Worm (Caenorhabditis elegans): ENCODE data around the gene rsp-8.

rsp-8 gene

DNA sequence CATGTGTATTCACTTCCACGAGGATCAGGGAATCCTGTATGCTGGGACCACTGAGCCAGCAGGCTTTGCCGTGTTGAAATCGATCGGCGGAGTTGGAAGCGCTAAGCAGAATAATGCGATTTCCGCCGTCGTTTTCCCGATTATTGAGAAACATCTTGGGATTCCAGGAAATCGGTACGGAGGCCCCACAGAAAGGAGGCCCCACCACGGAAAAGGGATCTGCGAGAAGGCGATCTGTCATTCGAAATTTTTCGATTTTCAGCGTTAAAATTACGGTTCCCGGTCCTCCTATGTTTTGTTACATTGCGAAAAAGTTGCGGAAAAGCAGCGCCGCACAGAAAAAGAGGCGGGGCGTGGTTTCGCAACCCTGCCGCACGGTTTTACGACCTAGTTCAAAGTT is 22.1 kb downstream of the rsp-8 start (continued):
- peak; percentile 57 for TF ChIP-seq zip-5 (tag; optimal IDR thresholded peaks at IDR 0.05)
- no peak for TF ChIP-seq nhr-11 (tag; optimal IDR thresholded peaks at IDR 0.05)
- TF ChIP-seq ceh-18 (tag; optimal IDR thresholded peaks at IDR 0.05), result no peak
- TF ChIP-seq mec-3 (tag; optimal IDR thresholded peaks at IDR 0.05; ENCODE audit: borderline replicate concordance), result no peak
- no peak for TF ChIP-seq C38D4.7 (GFP tag; optimal IDR thresholded peaks at IDR 0.05)
- no peak for TF ChIP-seq elt-2 (tag; optimal IDR thresholded peaks at IDR 0.05)
- TF ChIP-seq dve-1 (tag; optimal IDR thresholded peaks at IDR 0.05), result no peak
- no peak for TF ChIP-seq ceh-45 (GFP tag; IDR thresholded peaks at IDR 0.05)
- no peak for TF ChIP-seq nhr-232 (tag; optimal IDR thresholded peaks at IDR 0.05)
- TF ChIP-seq pros-1 (tag; optimal IDR thresholded peaks at IDR 0.05), result no peak
- TF ChIP-seq ceh-6 (GFP tag; optimal IDR thresholded peaks at IDR 0.05), result no peak
- TF ChIP-seq lim-6 (tag; optimal IDR thresholded peaks at IDR 0.05), result peak; percentile 52
- TF ChIP-seq ceh-31 (tag; optimal IDR thresholded peaks at IDR 0.05), result peak; percentile 88
- peak; percentile 34 for TF ChIP-seq fkh-6 (tag; optimal IDR thresholded peaks at IDR 0.05)
- peak; percentile 24 for TF ChIP-seq ceh-34 (tag; optimal IDR thresholded peaks at IDR 0.05)
- TF ChIP-seq eyg-1 (tag; optimal IDR thresholded peaks at IDR 0.05), result no peak
- no peak for TF ChIP-seq pag-3 (tag; optimal IDR thresholded peaks at IDR 0.05; ENCODE audit: borderline replicate concordance)
- peak; percentile 44 for TF ChIP-seq F13H6.1 (tag; optimal IDR thresholded peaks at IDR 0.05)
- TF ChIP-seq pax-1 (tag; optimal IDR thresholded peaks at IDR 0.05), result no peak
- TF ChIP-seq pha-2 (tag; optimal IDR thresholded peaks at IDR 0.05), result no peak
- no peak for TF ChIP-seq unc-42 (tag; optimal IDR thresholded peaks at IDR 0.05)
- no peak for TF ChIP-seq sdc-2 (tag; optimal IDR thresholded peaks at IDR 0.05)
- no peak for TF ChIP-seq syd-9 (tag; optimal IDR thresholded peaks at IDR 0.05)
- no peak for TF ChIP-seq che-1 (tag; optimal IDR thresholded peaks at IDR 0.05)
- TF ChIP-seq ama-1 (optimal IDR thresholded peaks at IDR 0.05), result no peak
- no peak for TF ChIP-seq hlh-6 (tag; optimal IDR thresholded peaks at IDR 0.05)
- no peak for TF ChIP-seq ceh-30 (tag; optimal IDR thresholded peaks at IDR 0.05)
- TF ChIP-seq ceh-48 (tag; optimal IDR thresholded peaks at IDR 0.05), result no peak
- peak; percentile 62 for TF ChIP-seq ceh-2 (tag; optimal IDR thresholded peaks at IDR 0.05)
- TF ChIP-seq dmd-4 (tag; optimal IDR thresholded peaks at IDR 0.05; ENCODE audit: borderline replicate concordance), result peak; percentile 42
- peak; percentile 4 for TF ChIP-seq K02D7.2 (tag; optimal IDR thresholded peaks at IDR 0.05)
- no peak for TF ChIP-seq hlh-13 (GFP tag; optimal IDR thresholded peaks at IDR 0.05)
- TF ChIP-seq pqm-1 (tag; optimal IDR thresholded peaks at IDR 0.05), result no peak
- no peak for TF ChIP-seq madf-2 (tag; optimal IDR thresholded peaks at IDR 0.05)
- TF ChIP-seq fkh-10 (GFP tag; optimal IDR thresholded peaks at IDR 0.05), result no peak
- TF ChIP-seq K09A11.1 (tag; optimal IDR thresholded peaks at IDR 0.05; ENCODE audit: insufficient read depth), result no peak
- no peak for TF ChIP-seq sox-2 (GFP tag; IDR thresholded peaks at IDR 0.05)
- no peak for TF ChIP-seq ttx-3 (tag; optimal IDR thresholded peaks at IDR 0.05)
- TF ChIP-seq C08G9.2 (tag; optimal IDR thresholded peaks at IDR 0.05), result peak; percentile 62
- TF ChIP-seq tbx-2 (tag; optimal IDR thresholded peaks at IDR 0.05), result peak; percentile 82
- TF ChIP-seq ceh-9 (tag; optimal IDR thresholded peaks at IDR 0.05), result no peak
- TF ChIP-seq hlh-30 (tag; optimal IDR thresholded peaks at IDR 0.05; ENCODE audit: insufficient read depth), result no peak

DNA sequence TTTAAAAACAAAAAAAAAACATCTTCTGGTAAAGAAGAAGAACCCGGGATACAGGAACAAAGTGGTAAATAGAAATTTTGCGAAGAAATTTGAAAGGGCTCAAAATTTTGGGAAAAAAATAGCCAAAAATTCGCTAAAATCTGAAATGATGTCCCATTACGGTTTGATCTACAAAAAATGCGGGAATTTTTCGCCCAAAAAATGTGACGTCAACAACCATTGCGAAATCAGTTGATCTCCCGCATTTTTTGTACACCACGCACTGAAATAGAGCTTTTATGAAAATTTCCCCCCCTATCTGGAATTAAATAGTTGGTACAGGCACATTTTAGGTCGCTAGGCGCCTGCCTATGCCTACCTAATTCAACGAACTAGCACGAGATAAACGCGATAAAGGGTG is 23.4 kb downstream of the rsp-8 start:
- no peak for TF ChIP-seq pros-1 (tag; optimal IDR thresholded peaks at IDR 0.05)
- no peak for TF ChIP-seq lin-11 (tag; optimal IDR thresholded peaks at IDR 0.05)
- no peak for TF ChIP-seq ceh-9 (tag; optimal IDR thresholded peaks at IDR 0.05)
- no peak for TF ChIP-seq nhr-11 (tag; optimal IDR thresholded peaks at IDR 0.05)
- TF ChIP-seq zip-5 (tag; optimal IDR thresholded peaks at IDR 0.05), result no peak
- TF ChIP-seq unc-3 (GFP tag; conservative IDR thresholded peaks at IDR 0.05), result no peak
- no peak for TF ChIP-seq unc-3 (tag; optimal IDR thresholded peaks at IDR 0.05)
- TF ChIP-seq che-1 (tag; optimal IDR thresholded peaks at IDR 0.05), result no peak
- no peak for TF ChIP-seq ahr-1 (tag; optimal IDR thresholded peaks at IDR 0.05)
- no peak for TF ChIP-seq ceh-31 (tag; optimal IDR thresholded peaks at IDR 0.05)
- no peak for TF ChIP-seq sdc-2 (tag; optimal IDR thresholded peaks at IDR 0.05)
- no peak for TF ChIP-seq pat-9 (tag; optimal IDR thresholded peaks at IDR 0.05)
- no peak for TF ChIP-seq tbx-2 (tag; optimal IDR thresholded peaks at IDR 0.05)

Measured in whole organism, late embryonic.